Fruit fly (Drosophila melanogaster) Kc167 (cell line): ENCODE results near the gene CG5245.

ENCODE experiments used
- Myc ChIP-seq: fragments of >200 bp; optimal IDR thresholded peaks from 2 replicates; lab custom pipeline; 2017; ENCODE audit warnings: missing external identifiers
- Sin3A ChIP-seq: fragments of >200 bp; optimal IDR thresholded peaks from 2 replicates; lab custom pipeline; 2018; ENCODE audit warnings: missing external identifiers
- h ChIP-seq: fragments of >200 bp; optimal IDR thresholded peaks from 3 replicates; lab custom pipeline; 2018; ENCODE audit warnings: missing external identifiers
- insv ChIP-seq: fragments of >200 bp; optimal IDR thresholded peaks from 3 replicates; lab custom pipeline; 2018; ENCODE audit warnings: missing external identifiers
- psq ChIP-seq: fragments of >200 bp; optimal IDR thresholded peaks from 2 replicates; lab custom pipeline; 2017; ENCODE audit warnings: missing external identifiers
- ttk ChIP-seq: sonication (Bioruptor generic); optimal IDR thresholded peaks from 2 replicates; lab custom pipeline; 2017; ENCODE audit warnings: missing external identifiers

The CG5245 gene

dm6 chr3R:12429120-12429610 lies at the start of gene CG5245, which contains the start of gene CG5641:
CG5245 (plus strand) TSS chr3R:12429560.
CG5641 (minus strand) TSS chr3R:12429282.
- no peak for TF ChIP-seq Myc
- no peak for TF ChIP-seq ttk (lab: Kevin White, UChicago)
- TF ChIP-seq psq = no peak
- TF ChIP-seq h (lab: Kevin White, UChicago) = no peak
- no peak for TF ChIP-seq insv
- TF ChIP-seq Sin3A = no peak

- TF ChIP-seq ttk (lab: Kevin White, UChicago) = no peak
- TF ChIP-seq insv = no peak
- TF ChIP-seq Myc = no peak
- TF ChIP-seq psq = no peak
Measured at dm6 chr3R:12379708-12380107, 49.7 kb upstream of the CG5245 start, which contains the start of gene GstD8. GstD8 (plus strand) TSS chr3R:12380008.

dm6 chr3R:12381130-12381700 lies 48.1 kb upstream of the CG5245 start:
- no peak for TF ChIP-seq h (lab: Kevin White, UChicago)

- TF ChIP-seq ttk (lab: Kevin White, UChicago) (no peak), Myc (no peak), h (lab: Kevin White, UChicago) (no peak), insv (no peak)
Measured at dm6 chr3R:12382563-12382962, 46.8 kb upstream of the CG5245 start, which contains the start of gene CG10035. CG10035 (minus strand) TSS chr3R:12382691.

dm6 chr3R:12383036-12383435 lies 46.3 kb upstream of the CG5245 start, which contains the start of gene GstD11:
GstD11 (plus strand) TSS chr3R:12383336.
- TF ChIP-seq insv (no peak), h (lab: Kevin White, UChicago) (no peak), ttk (lab: Kevin White, UChicago) (no peak), Sin3A (no peak), Myc (no peak), psq (no peak)

dm6 chr3R:12383784-12384183 lies 45.6 kb upstream of the CG5245 start:
- TF ChIP-seq Sin3A (no peak), h (lab: Kevin White, UChicago) (no peak), Myc (no peak), ttk (lab: Kevin White, UChicago) (no peak), psq (no peak), insv (no peak)

- TF ChIP-seq insv = no peak
- no peak for TF ChIP-seq ttk (lab: Kevin White, UChicago)
- TF ChIP-seq psq = no peak
- TF ChIP-seq h (lab: Kevin White, UChicago) = no peak
- TF ChIP-seq Myc = no peak
- TF ChIP-seq Sin3A = no peak
Measured at dm6 chr3R:12384274-12384673, 45.1 kb upstream of the CG5245 start.

dm6 chr3R:12385949-12386348 lies 43.4 kb upstream of the CG5245 start, which contains the start of gene Sol1:
Sol1 (plus strand) TSS chr3R:12386249.
- no peak for TF ChIP-seq psq

dm6 chr3R:12386965-12387364 lies 42.4 kb upstream of the CG5245 start, which contains the start of gene CG33098:
CG33098 (plus strand) TSS chr3R:12387188.
- TF ChIP-seq Sin3A (no peak), psq (no peak), Myc (no peak), ttk (lab: Kevin White, UChicago) (no peak)

- no peak for TF ChIP-seq ttk (lab: Kevin White, UChicago)
- TF ChIP-seq h (lab: Kevin White, UChicago) = no peak
- no peak for TF ChIP-seq psq
- TF ChIP-seq Myc = no peak
- no peak for TF ChIP-seq insv
- no peak for TF ChIP-seq Sin3A
Measured at dm6 chr3R:12395880-12396279, 33.5 kb upstream of the CG5245 start, which contains the start of the genes CG10096 and CG10097. CG10096 (minus strand) TSS chr3R:12395980. CG10097 (minus strand) TSS chr3R:12395980.

- TF ChIP-seq psq (no peak), Myc (no peak), ttk (lab: Kevin White, UChicago) (no peak), insv (no peak), Sin3A (no peak), h (lab: Kevin White, UChicago) (no peak)
Measured at dm6 chr3R:12398054-12398453, 31.3 kb upstream of the CG5245 start.

dm6 chr3R:12398620-12399247 lies 30.6 kb upstream of the CG5245 start, which contains the start of gene Cyp9f3:
Cyp9f3 (minus strand) TSS chr3R:12398929.
- TF ChIP-seq psq (no peak), insv (no peak), Myc (no peak), ttk (lab: Kevin White, UChicago) (no peak)

dm6 chr3R:12401672-12402296 lies 27.6 kb upstream of the CG5245 start, which contains the start of gene DNAlig3:
DNAlig3 (minus strand) TSS chr3R:12401839.
- TF ChIP-seq insv = peak; percentile 84
- TF ChIP-seq Sin3A = no peak

- no peak for TF ChIP-seq Sin3A
Measured at dm6 chr3R:12402935-12403334, 26.4 kb upstream of the CG5245 start.
